Worm (Caenorhabditis elegans): ENCODE data around the gene sre-44.

- no peak for TF ChIP-seq hmbx-1 (tag; optimal IDR thresholded peaks at IDR 0.05)
- TF ChIP-seq ama-1 (optimal IDR thresholded peaks at IDR 0.05), result no peak
- no peak for TF ChIP-seq pes-1 (GFP tag; IDR thresholded peaks at IDR 0.05)
- no peak for TF ChIP-seq flt-1 (GFP tag; IDR thresholded peaks at IDR 0.05)
- TF ChIP-seq aly-1 (tag; optimal IDR thresholded peaks at IDR 0.05), result no peak
Measured at ce11 chrII:13997989-13998388, 48.6 kb downstream of the sre-44 start.

Measured in whole organism, early embryonic.